Fruit fly (Drosophila melanogaster): ENCODE data around the gene CG7131.

The CG7131 gene

DNA sequence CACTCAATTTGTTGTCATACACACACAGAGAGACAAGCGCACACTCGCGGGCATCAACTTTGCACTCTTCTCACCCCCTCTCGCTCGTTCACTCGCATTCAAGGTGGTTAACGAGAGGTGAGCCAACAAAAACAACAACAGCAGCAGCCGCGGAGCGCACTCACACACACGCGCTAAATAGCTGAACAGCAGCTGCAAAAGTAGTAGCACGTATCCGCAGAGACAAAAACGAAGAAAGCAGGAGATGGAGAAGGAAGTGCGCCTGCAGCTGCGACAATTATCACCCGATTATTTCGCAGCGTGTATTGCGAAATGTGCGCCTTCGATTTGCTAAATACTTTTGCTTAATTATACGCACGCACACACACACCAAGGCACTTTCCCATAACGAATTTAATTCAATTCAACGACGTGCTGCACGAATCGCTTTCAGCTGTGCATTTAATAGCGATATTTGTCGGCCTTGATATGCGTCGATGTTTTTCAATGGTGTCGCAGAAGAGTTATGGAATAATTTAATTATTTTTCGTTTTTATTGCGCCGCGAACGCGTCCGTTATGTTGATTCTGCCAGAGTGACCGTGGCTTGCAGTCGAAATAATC lies 9.8 kb upstream of the CG7131 start (continued):
- peak; percentile 80; the same call in 2 of the 3 replicates for TF ChIP-seq CG34422 (GFP tag; IDR thresholded peaks at IDR 0.05)
- TF ChIP-seq Oli (tag; optimal IDR thresholded peaks at IDR 0.05) = no peak
- no peak for TF ChIP-seq prd (optimal IDR thresholded peaks at IDR 0.05)
- TF ChIP-seq prd (GFP tag; IDR thresholded peaks at IDR 0.05) = peak; percentile 58
- TF ChIP-seq ewg (GFP tag; optimal IDR thresholded peaks at IDR 0.05) = peak; percentile 59
- TF ChIP-seq CG11456 (GFP tag; IDR thresholded peaks at IDR 0.05) = no peak
- TF ChIP-seq bbx (GFP tag; IDR thresholded peaks at IDR 0.05; ENCODE audit: partially characterized antibody) = peak; percentile 23; the same call in 1 of the 2 replicates
- peak; percentile 22; the same call in 1 of the 3 replicates for TF ChIP-seq zfh1 (GFP tag; IDR thresholded peaks at IDR 0.05)

- TF ChIP-seq dmrt11E (tag; optimal IDR thresholded peaks at IDR 0.05) (no peak), fd3F (GFP tag; optimal IDR thresholded peaks at IDR 0.05) (no peak), pfk (GFP tag; optimal IDR thresholded peaks at IDR 0.05) (no peak), CG10979 (tag; optimal IDR thresholded peaks at IDR 0.05) (peak; percentile 4), Dll (GFP tag; IDR thresholded peaks at IDR 0.05; ENCODE audit: partially characterized antibody) (no peak), CG11085 (GFP tag; IDR thresholded peaks at IDR 0.05) (no peak), Sox102F (GFP tag; optimal IDR thresholded peaks at IDR 0.05) (peak; percentile 20), dmrt99B (tag; optimal IDR thresholded peaks at IDR 0.05) (peak; percentile 17), CG4328 (GFP tag; optimal IDR thresholded peaks at IDR 0.05) (no peak), CrebB (tag; optimal IDR thresholded peaks at IDR 0.05) (no peak), ash1 (GFP tag; optimal IDR thresholded peaks at IDR 0.05) (no peak), Hr39 (optimal IDR thresholded peaks at IDR 0.05) (no peak), sd (tag; optimal IDR thresholded peaks at IDR 0.05) (no peak), aop (GFP tag; IDR thresholded peaks at IDR 0.05) (no peak), gcm2 (GFP tag; optimal IDR thresholded peaks at IDR 0.05) (no peak), CG16813 (GFP tag; IDR thresholded peaks at IDR 0.05; ENCODE audit: partially characterized antibody) (no peak), Ets97D (GFP tag; optimal IDR thresholded peaks at IDR 0.05) (no peak), slbo (GFP tag; IDR thresholded peaks at IDR 0.05) (no peak), CG6689 (GFP tag; IDR thresholded peaks at IDR 0.05) (no peak), corto (GFP tag; optimal IDR thresholded peaks at IDR 0.05) (no peak), E2f1 (GFP tag; IDR thresholded peaks at IDR 0.05) (no peak), CG10431 (GFP tag; optimal IDR thresholded peaks at IDR 0.05) (no peak), CG30431 (GFP tag; optimal IDR thresholded peaks at IDR 0.05) (no peak), yki (optimal IDR thresholded peaks at IDR 0.05) (no peak), CG10565 (GFP tag; optimal IDR thresholded peaks at IDR 0.05) (no peak), E2f2 (GFP tag; IDR thresholded peaks at IDR 0.05) (no peak), CG11504 (tag; optimal IDR thresholded peaks at IDR 0.05) (peak; percentile 1), rib (GFP tag; IDR thresholded peaks at IDR 0.05) (no peak), hkb (optimal IDR thresholded peaks at IDR 0.05) (no peak), hkb (GFP tag; IDR thresholded peaks at IDR 0.05) (0 out of 2 replicates have a peak, but pooled peaks have one; percentile 7), CG14710 (tag; optimal IDR thresholded peaks at IDR 0.05) (peak; percentile 17), zfh1 (GFP tag; IDR thresholded peaks at IDR 0.05) (peak; percentile 25; the same call in 1 of the 3 replicates), lmd (GFP tag; IDR thresholded peaks at IDR 0.05) (0 out of 2 replicates have a peak, but pooled peaks have one; percentile 10), chn (GFP tag; optimal IDR thresholded peaks at IDR 0.05) (no peak), BtbVII (GFP tag; optimal IDR thresholded peaks at IDR 0.05) (no peak), zf30C (GFP tag; optimal IDR thresholded peaks at IDR 0.05) (peak; percentile 61), seq (GFP tag; IDR thresholded peaks at IDR 0.05) (no peak), CG10543 (GFP tag; optimal IDR thresholded peaks at IDR 0.05) (no peak), fd64A (GFP tag; optimal IDR thresholded peaks at IDR 0.05) (no peak), Ets65A (GFP tag) (peak; percentile 62), CG4617 (GFP tag; optimal IDR thresholded peaks at IDR 0.05; ENCODE audit: borderline replicate concordance) (no peak)
Observed at dm6 chr3R:18297444-18298297, 9.1 kb upstream of the CG7131 start.

Data from whole organism, embryonic.